Worm (Caenorhabditis elegans) whole organism, late embryonic: ENCODE results near the gene acy-4.

Source experiments
- F13H6.1 ChIP-seq: sonication (generic microtip); optimal IDR thresholded peaks from 2 replicates; lab custom pipeline; 2016; ENCODE audit warnings: missing genetic modification characterization, missing compliant biosample characterization
- K02D7.2 ChIP-seq: sonication (generic microtip); optimal IDR thresholded peaks from 2 replicates; lab custom pipeline; 2017; ENCODE audit warnings: mild to moderate bottlenecking, missing genetic modification characterization, missing compliant biosample characterization
- K09A11.1 ChIP-seq: sonication (generic microtip); optimal IDR thresholded peaks from 2 replicates; lab custom pipeline; 2017; ENCODE audit warnings: antibody characterized with exemption, mild to moderate bottlenecking, missing genetic modification characterization, missing compliant biosample characterization; ENCODE audit not compliant: insufficient read depth
- Y22D7AL.16 ChIP-seq: sonication (generic microtip); optimal IDR thresholded peaks from 2 replicates; lab custom pipeline; 2016; ENCODE audit warnings: missing genetic modification characterization, missing compliant biosample characterization
- ahr-1 ChIP-seq: sonication (generic microtip); optimal IDR thresholded peaks from 2 replicates; lab custom pipeline; 2016; ENCODE audit warnings: missing genetic modification characterization, missing compliant biosample characterization
- ama-1 ChIP-seq: fragments of 150-350 bp; optimal IDR thresholded peaks from 2 replicates; lab custom pipeline; 2014
- ceh-14 ChIP-seq: sonication (generic microtip); optimal IDR thresholded peaks from 2 replicates; lab custom pipeline; 2016; ENCODE audit warnings: missing genotype, missing genetic modification characterization, missing compliant biosample characterization
- ceh-19 ChIP-seq: fragments of 200-800 bp; sonication (Bioruptor generic); optimal IDR thresholded peaks from 2 replicates; lab custom pipeline; 2018; ENCODE audit warnings: mild to moderate bottlenecking, missing genetic modification characterization, missing compliant biosample characterization
- ceh-24 ChIP-seq: sonication (generic microtip); optimal IDR thresholded peaks from 2 replicates; lab custom pipeline; 2016; ENCODE audit warnings: mild to moderate bottlenecking, missing genetic modification characterization, missing compliant biosample characterization
- ceh-31 ChIP-seq: sonication (generic microtip); optimal IDR thresholded peaks from 2 replicates; lab custom pipeline; 2016; ENCODE audit warnings: missing genetic modification characterization, missing compliant biosample characterization
- ceh-45 ChIP-seq: fragments of 200-800 bp; sonication (Bioruptor generic); IDR thresholded peaks from 2 replicates; pipeline ENCODE4 v1.3.6; 2022; ENCODE audit warnings: missing genetic modification reagents, missing genetic modification characterization, missing compliant biosample characterization
- ceh-6 ChIP-seq: fragments of 200-800 bp; sonication (Bioruptor generic); optimal IDR thresholded peaks from 2 replicates; lab custom pipeline; 2018; ENCODE audit warnings: mild to moderate bottlenecking, missing genetic modification characterization, missing compliant biosample characterization
- che-1 ChIP-seq: sonication (generic microtip); optimal IDR thresholded peaks from 2 replicates; lab custom pipeline; 2016; ENCODE audit warnings: mild to moderate bottlenecking, missing genetic modification characterization, missing compliant biosample characterization
- elt-2 ChIP-seq: sonication (generic microtip); optimal IDR thresholded peaks from 2 replicates; lab custom pipeline; 2016; ENCODE audit warnings: missing genetic modification reagents, missing genetic modification characterization, missing compliant biosample characterization
- elt-4 ChIP-seq: sonication (generic microtip); optimal IDR thresholded peaks from 2 replicates; lab custom pipeline; 2016; ENCODE audit warnings: missing genetic modification characterization, missing compliant biosample characterization
- ets-4 ChIP-seq: sonication (generic microtip); optimal IDR thresholded peaks from 2 replicates; lab custom pipeline; 2016; ENCODE audit warnings: missing genetic modification characterization, missing compliant biosample characterization
- eyg-1 ChIP-seq: sonication (generic microtip); optimal IDR thresholded peaks from 2 replicates; lab custom pipeline; 2016; ENCODE audit warnings: missing genotype, missing genetic modification characterization, missing compliant biosample characterization
- fax-1 ChIP-seq: sonication (generic microtip); optimal IDR thresholded peaks from 2 replicates; lab custom pipeline; 2016; ENCODE audit warnings: missing genotype, missing genetic modification characterization, missing compliant biosample characterization
- fkh-6 ChIP-seq: sonication (generic microtip); optimal IDR thresholded peaks from 2 replicates; lab custom pipeline; 2016; ENCODE audit warnings: missing genetic modification characterization, missing compliant biosample characterization
- gmeb-2 ChIP-seq: sonication (generic microtip); optimal IDR thresholded peaks from 2 replicates; lab custom pipeline; 2016; ENCODE audit warnings: missing genetic modification characterization, inconsistent platforms, missing compliant biosample characterization
- hlh-13 ChIP-seq: fragments of 200-800 bp; sonication (Bioruptor generic); optimal IDR thresholded peaks from 2 replicates; lab custom pipeline; 2018; ENCODE audit warnings: mild to moderate bottlenecking, missing genetic modification characterization, missing compliant biosample characterization
- hlh-30 ChIP-seq: sonication (generic microtip); optimal IDR thresholded peaks from 2 replicates; lab custom pipeline; 2017; ENCODE audit warnings: antibody characterized with exemption, missing genetic modification characterization, missing compliant biosample characterization; ENCODE audit not compliant: insufficient read depth
- hlh-6 ChIP-seq: sonication (generic microtip); optimal IDR thresholded peaks from 2 replicates; lab custom pipeline; 2016; ENCODE audit warnings: missing genotype, missing genetic modification characterization, missing compliant biosample characterization
- hlh-8 ChIP-seq: sonication (generic microtip); optimal IDR thresholded peaks from 2 replicates; lab custom pipeline; 2016; ENCODE audit warnings: missing genotype, missing genetic modification characterization, missing compliant biosample characterization
- lin-11 ChIP-seq: fragments of 200-800 bp; sonication (Bioruptor generic); optimal IDR thresholded peaks from 2 replicates; lab custom pipeline; 2018; ENCODE audit warnings: mild to moderate bottlenecking, missing genetic modification characterization, missing compliant biosample characterization
- mec-3 ChIP-seq: sonication (generic microtip); optimal IDR thresholded peaks from 2 replicates; lab custom pipeline; 2016; ENCODE audit warnings: borderline replicate concordance, missing genetic modification characterization, missing compliant biosample characterization
- nfya-1 ChIP-seq: sonication (generic microtip); optimal IDR thresholded peaks from 2 replicates; lab custom pipeline; 2017; ENCODE audit warnings: missing genetic modification characterization, mild to moderate bottlenecking, missing compliant biosample characterization, antibody characterized with exemption, moderate library complexity
- npax-4 ChIP-seq: sonication (generic microtip); optimal IDR thresholded peaks from 2 replicates; lab custom pipeline; 2016; ENCODE audit warnings: missing genetic modification characterization, missing compliant biosample characterization
- pag-3 ChIP-seq: sonication (generic microtip); optimal IDR thresholded peaks from 2 replicates; lab custom pipeline; 2016; ENCODE audit warnings: missing compliant biosample characterization, missing genetic modification characterization, borderline replicate concordance
- pat-9 ChIP-seq: fragments of 200-800 bp; sonication (Bioruptor generic); optimal IDR thresholded peaks from 2 replicates; lab custom pipeline; 2018; ENCODE audit warnings: mild to moderate bottlenecking, missing genetic modification characterization, moderate library complexity, missing compliant biosample characterization
- pha-4 ChIP-seq: fragments of 150-350 bp; optimal IDR thresholded peaks from 2 replicates; lab custom pipeline; 2018; ENCODE audit warnings: missing biosample characterization, missing genetic modification reagents, missing genetic modification characterization
- pqm-1 ChIP-seq: sonication (generic microtip); optimal IDR thresholded peaks from 2 replicates; lab custom pipeline; 2016; ENCODE audit warnings: missing genetic modification characterization, missing compliant biosample characterization
- ref-2 ChIP-seq: sonication (generic microtip); optimal IDR thresholded peaks from 2 replicates; lab custom pipeline; 2016; ENCODE audit warnings: missing genetic modification characterization, missing compliant biosample characterization
- rnt-1 ChIP-seq: sonication (generic microtip); optimal IDR thresholded peaks from 2 replicates; lab custom pipeline; 2016; ENCODE audit warnings: missing genetic modification characterization, missing compliant biosample characterization
- sdc-2 ChIP-seq: sonication (generic microtip); optimal IDR thresholded peaks from 2 replicates; lab custom pipeline; 2016; ENCODE audit warnings: missing genotype, missing genetic modification characterization, missing compliant biosample characterization
- sox-2 ChIP-seq: fragments of 200-800 bp; sonication (Bioruptor generic); IDR thresholded peaks from 2 replicates; pipeline ENCODE4 v1.3.6; 2022; ENCODE audit warnings: missing genetic modification reagents, missing genetic modification characterization, missing compliant biosample characterization
- sox-4 ChIP-seq: sonication (generic microtip); optimal IDR thresholded peaks from 2 replicates; lab custom pipeline; 2017; ENCODE audit warnings: mild to moderate bottlenecking, missing genetic modification characterization, inconsistent platforms, missing compliant biosample characterization
- tbx-2 ChIP-seq: sonication (generic microtip); optimal IDR thresholded peaks from 2 replicates; lab custom pipeline; 2016; ENCODE audit warnings: missing genetic modification characterization, missing compliant biosample characterization
- tbx-7 ChIP-seq: sonication (generic microtip); optimal IDR thresholded peaks from 2 replicates; lab custom pipeline; 2016; ENCODE audit warnings: missing genotype, missing genetic modification characterization, missing compliant biosample characterization
- ztf-16 ChIP-seq: sonication (generic microtip); optimal IDR thresholded peaks from 2 replicates; lab custom pipeline; 2017; ENCODE audit warnings: missing genetic modification characterization, missing compliant biosample characterization

The acy-4 gene

ce11 chrV:5592323-5592722 lies 38.4 kb downstream of the acy-4 start, which contains the start of gene vps-37 (continued):
- TF ChIP-seq sox-2 (GFP tag; lab: Robert Waterston, UW), result no peak
- no peak for TF ChIP-seq ceh-45 (GFP tag; lab: Robert Waterston, UW)
- TF ChIP-seq sox-4, result no peak
- no peak for TF ChIP-seq elt-4 (tag; lab: Kevin White, UChicago)
- TF ChIP-seq che-1 (tag; lab: Kevin White, UChicago), result no peak
- TF ChIP-seq pat-9 (tag; lab: Kevin White, UChicago), result no peak
- no peak for TF ChIP-seq K09A11.1 (tag; lab: Kevin White, UChicago)
- TF ChIP-seq tbx-2, result no peak
- TF ChIP-seq ceh-6 (GFP tag; lab: Kevin White, UChicago), result no peak
- TF ChIP-seq gmeb-2, result no peak
- TF ChIP-seq nfya-1 (tag; lab: Kevin White, UChicago), result peak; percentile 59
- no peak for TF ChIP-seq npax-4 (tag; lab: Kevin White, UChicago)
- TF ChIP-seq tbx-7 (tag; lab: Kevin White, UChicago), result no peak
- no peak for TF ChIP-seq ref-2
- no peak for TF ChIP-seq pha-4 (tag; lab: Kevin White, UChicago)
- TF ChIP-seq ahr-1, result no peak
- no peak for TF ChIP-seq mec-3
- TF ChIP-seq hlh-8 (tag; lab: Kevin White, UChicago), result no peak
- no peak for TF ChIP-seq sdc-2 (tag; lab: Kevin White, UChicago)
- peak; percentile 2 for TF ChIP-seq K02D7.2
- no peak for TF ChIP-seq F13H6.1 (tag; lab: Kevin White, UChicago)
- peak; percentile 27 for TF ChIP-seq elt-2 (tag; lab: Kevin White, UChicago)
- no peak for TF ChIP-seq ama-1 (lab: Kevin White, UChicago)
- TF ChIP-seq ets-4 (tag; lab: Kevin White, UChicago), result no peak

ce11 chrV:5591887-5592286 lies 38.8 kb downstream of the acy-4 start:
- TF ChIP-seq ceh-24 (tag; lab: Kevin White, UChicago) (no peak), pat-9 (tag; lab: Kevin White, UChicago) (no peak), ztf-16 (tag; lab: Kevin White, UChicago) (no peak), fax-1 (tag; lab: Kevin White, UChicago) (no peak), nfya-1 (tag; lab: Kevin White, UChicago) (no peak), rnt-1 (no peak)

ce11 chrV:5587955-5588354 lies 42.7 kb downstream of the acy-4 start:
- TF ChIP-seq Y22D7AL.16, result no peak
- TF ChIP-seq fkh-6 (tag; lab: Kevin White, UChicago), result no peak
- TF ChIP-seq sox-2 (GFP tag; lab: Robert Waterston, UW), result no peak
- no peak for TF ChIP-seq ahr-1
- TF ChIP-seq ceh-6 (GFP tag; lab: Kevin White, UChicago), result no peak
- no peak for TF ChIP-seq hlh-6 (tag; lab: Kevin White, UChicago)
- no peak for TF ChIP-seq hlh-30 (tag; lab: Kevin White, UChicago)
- TF ChIP-seq pag-3 (tag; lab: Kevin White, UChicago), result no peak
- TF ChIP-seq ceh-31 (tag; lab: Kevin White, UChicago), result no peak
- TF ChIP-seq npax-4 (tag; lab: Kevin White, UChicago), result no peak
- TF ChIP-seq ceh-19 (GFP tag; lab: Kevin White, UChicago), result no peak
- TF ChIP-seq nfya-1 (tag; lab: Kevin White, UChicago), result no peak
- TF ChIP-seq lin-11 (tag; lab: Kevin White, UChicago), result no peak
- no peak for TF ChIP-seq ceh-14
- no peak for TF ChIP-seq ceh-45 (GFP tag; lab: Robert Waterston, UW)
- TF ChIP-seq mec-3, result no peak

- TF ChIP-seq rnt-1 (no peak), ets-4 (tag; lab: Kevin White, UChicago) (no peak), pqm-1 (tag; lab: Kevin White, UChicago) (no peak), F13H6.1 (tag; lab: Kevin White, UChicago) (no peak), hlh-13 (GFP tag; lab: Kevin White, UChicago) (no peak), gmeb-2 (no peak), eyg-1 (tag; lab: Kevin White, UChicago) (no peak), ztf-16 (tag; lab: Kevin White, UChicago) (no peak), sox-4 (no peak)
Measured at ce11 chrV:5587042-5587441, 43.6 kb downstream of the acy-4 start.
